Fruit fly (Drosophila melanogaster): ENCODE data around the gene CG33230.

dm6 chr3L:1614465-1615084, 3.6 kb upstream of the CG33230 start:
- TF ChIP-seq CG8478 (optimal IDR thresholded peaks at IDR 0.05) (no peak), CTCF (optimal IDR thresholded peaks at IDR 0.05) (no peak)

Measured in S2 (cell line).